Worm (Caenorhabditis elegans): Measurements from ENCODE around the gene sup-1.

DNA sequence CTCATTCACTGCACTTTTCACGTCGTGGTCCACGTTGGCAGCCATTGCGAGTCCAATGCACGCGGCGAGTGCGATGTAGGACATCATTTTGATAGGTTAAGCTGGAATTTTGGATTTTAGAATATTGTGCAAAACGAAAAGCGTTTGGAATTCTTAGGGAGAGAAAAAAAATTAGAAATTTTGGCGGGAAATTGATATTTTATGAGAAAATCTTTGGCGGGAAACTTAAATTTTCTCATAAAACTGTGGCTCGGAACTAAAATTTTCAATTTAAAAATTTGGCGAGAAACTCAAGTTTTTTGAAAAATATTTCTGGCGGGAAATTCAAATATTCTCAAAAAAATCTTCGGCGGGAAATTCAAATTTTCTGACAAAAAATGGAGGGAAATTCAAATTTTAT is at the start of gene sup-1:
- TF ChIP-seq ama-1 (optimal IDR thresholded peaks at IDR 0.05) (no peak), scrt-1 (GFP tag; IDR thresholded peaks at IDR 0.05) (no peak), tra-4 (tag; optimal IDR thresholded peaks at IDR 0.05) (no peak), ceh-13 (GFP tag; optimal IDR thresholded peaks at IDR 0.05) (no peak), pes-1 (GFP tag; IDR thresholded peaks at IDR 0.05) (no peak), ets-7 (tag; optimal IDR thresholded peaks at IDR 0.05) (no peak), tbx-11 (GFP tag; IDR thresholded peaks at IDR 0.05) (no peak), flt-1 (GFP tag; IDR thresholded peaks at IDR 0.05) (no peak), sea-1 (GFP tag; conservative IDR thresholded peaks at IDR 0.05) (no peak), hmbx-1 (tag; optimal IDR thresholded peaks at IDR 0.05) (no peak), B0310.2 (tag; optimal IDR thresholded peaks at IDR 0.05) (no peak), tbx-37 (GFP tag; conservative IDR thresholded peaks at IDR 0.05) (no peak), ceh-36 (tag; optimal IDR thresholded peaks at IDR 0.05) (no peak), F13C5.2 (tag; optimal IDR thresholded peaks at IDR 0.05) (no peak)
